Fruit fly (Drosophila melanogaster) Kc167 (cell line): ENCODE measurements around the gene CG17325.

Experiments
- Myc ChIP-seq: fragments of >200 bp; optimal IDR thresholded peaks from 2 replicates; lab custom pipeline; 2017; ENCODE audit warnings: missing external identifiers
- h ChIP-seq: fragments of >200 bp; optimal IDR thresholded peaks from 3 replicates; lab custom pipeline; 2018; ENCODE audit warnings: missing external identifiers
- insv ChIP-seq: fragments of >200 bp; optimal IDR thresholded peaks from 3 replicates; lab custom pipeline; 2018; ENCODE audit warnings: missing external identifiers
- psq ChIP-seq: fragments of >200 bp; optimal IDR thresholded peaks from 2 replicates; lab custom pipeline; 2017; ENCODE audit warnings: missing external identifiers

- TF ChIP-seq Myc (lab: Kevin White, UChicago) (no peak), h (lab: Kevin White, UChicago) (no peak), psq (lab: Kevin White, UChicago) (no peak), insv (lab: Kevin White, UChicago) (no peak)
Observed at dm6 chr2L:18767815-18768214, 44.6 kb upstream of the CG17325 start.
